Worm (Caenorhabditis elegans): ENCODE measurements around the gene srg-24.

- TF ChIP-seq Y67H2A.10 (GFP tag; conservative IDR thresholded peaks at IDR 0.05) = no peak
- TF ChIP-seq ZK185.1 (tag; optimal IDR thresholded peaks at IDR 0.05; ENCODE audit: poor library complexity, severe bottlenecking) = no peak
- no peak for TF ChIP-seq lir-1 (GFP tag; conservative IDR thresholded peaks at IDR 0.05)
- TF ChIP-seq ceh-58 (GFP tag; IDR thresholded peaks at IDR 0.05) = no peak
- TF ChIP-seq B0019.2 (GFP tag; conservative IDR thresholded peaks at IDR 0.05) = no peak
- TF ChIP-seq ets-4 (GFP tag; optimal IDR thresholded peaks at IDR 0.05) = no peak
- no peak for TF ChIP-seq pha-4 (tag; optimal IDR thresholded peaks at IDR 0.05)
- no peak for TF ChIP-seq F49E8.2 (tag; optimal IDR thresholded peaks at IDR 0.05; ENCODE audit: insufficient read depth)
- no peak for TF ChIP-seq C06A6.2 (GFP tag; conservative IDR thresholded peaks at IDR 0.05)
Measured at ce11 chrII:3109533-3109932, 9.1 kb upstream of the srg-24 start.

Data from whole organism, young adult.